Fruit fly (Drosophila melanogaster) whole organism, embryonic: ENCODE measurements around the gene CG34307.

ENCODE experiments used
- Atf-2 ChIP-seq: fragments of 200-800 bp; sonication (Bioruptor generic); optimal IDR thresholded peaks from 2 replicates; lab custom pipeline; 2016; ENCODE audit warnings: missing biosample characterization, missing genetic modification characterization
- Atf3 ChIP-seq: fragments of 200-800 bp; sonication (Bioruptor generic); optimal IDR thresholded peaks from 3 replicates; lab custom pipeline; 2016; ENCODE audit warnings: missing biosample characterization, missing genetic modification characterization
- BtbVII ChIP-seq: fragments of 200-800 bp; sonication (Bioruptor generic); optimal IDR thresholded peaks from 3 replicates; lab custom pipeline; 2017; ENCODE audit warnings: missing biosample characterization, mild to moderate bottlenecking, missing genetic modification characterization
- CG10147 ChIP-seq: fragments of 200-800 bp; sonication (Bioruptor generic); optimal IDR thresholded peaks from 2 replicates; lab custom pipeline; 2019; ENCODE audit warnings: missing biosample characterization, mild to moderate bottlenecking, missing genetic modification characterization, moderate library complexity
- CG1024 ChIP-seq: fragments of 200-800 bp; sonication (Bioruptor generic); IDR thresholded peaks from 2 replicates; pipeline ENCODE4 v1.3.6; 2022; ENCODE audit warnings: missing biosample characterization, missing genetic modification characterization
- CG10462 ChIP-seq: fragments of 200-800 bp; sonication (Bioruptor generic); optimal IDR thresholded peaks from 2 replicates; lab custom pipeline; 2016; ENCODE audit warnings: missing biosample characterization, missing genetic modification characterization
- CG10654 ChIP-seq: fragments of 200-800 bp; sonication (Bioruptor generic); optimal IDR thresholded peaks from 2 replicates; lab custom pipeline; 2016; ENCODE audit warnings: missing biosample characterization, missing genetic modification characterization
- CG11247 ChIP-seq: fragments of 200-800 bp; sonication (Bioruptor generic); IDR thresholded peaks from 2 replicates; pipeline ENCODE4 v1.3.6; 2022; ENCODE audit warnings: missing biosample characterization, missing genetic modification characterization
- CG11398 ChIP-seq: fragments of 200-800 bp; sonication (Bioruptor generic); optimal IDR thresholded peaks from 2 replicates; lab custom pipeline; 2016; ENCODE audit warnings: missing biosample characterization, missing genetic modification characterization
- CG12219 ChIP-seq: fragments of 200-800 bp; sonication (Bioruptor generic); optimal IDR thresholded peaks from 3 replicates; lab custom pipeline; 2018; ENCODE audit warnings: missing biosample characterization, mild to moderate bottlenecking, missing genetic modification characterization
- CG14014 ChIP-seq: fragments of 200-800 bp; sonication (Bioruptor generic); IDR thresholded peaks from 2 replicates; pipeline ENCODE4 v1.3.6; 2022; ENCODE audit warnings: missing biosample characterization, missing genetic modification characterization
- CG16863 ChIP-seq: fragments of 200-800 bp; sonication (Bioruptor generic); optimal IDR thresholded peaks from 3 replicates; lab custom pipeline; 2016; ENCODE audit warnings: missing biosample characterization, missing genetic modification characterization
- CG17361 ChIP-seq: fragments of 200-800 bp; sonication (Bioruptor generic); IDR thresholded peaks from 3 replicates; pipeline ENCODE4 v1.3.6; 2022; ENCODE audit warnings: missing biosample characterization, missing genetic modification characterization
- CG17385 ChIP-seq: fragments of 200-800 bp; sonication (Bioruptor generic); optimal IDR thresholded peaks from 3 replicates; lab custom pipeline; 2018; ENCODE audit warnings: missing biosample characterization, mild to moderate bottlenecking, missing genetic modification characterization
- CG17612 ChIP-seq: fragments of 200-800 bp; sonication (Bioruptor generic); IDR thresholded peaks from 2 replicates; pipeline ENCODE4 v1.3.6; 2022; ENCODE audit warnings: missing biosample characterization, missing genetic modification characterization
- CG2678 ChIP-seq: fragments of 200-800 bp; sonication (Bioruptor generic); optimal IDR thresholded peaks from 3 replicates; lab custom pipeline; 2019; ENCODE audit warnings: missing biosample characterization, mild to moderate bottlenecking, missing genetic modification characterization, moderate library complexity
- CG3838 ChIP-seq: fragments of 200-800 bp; sonication (Bioruptor generic); optimal IDR thresholded peaks from 3 replicates; lab custom pipeline; 2016; ENCODE audit warnings: missing biosample characterization, missing genetic modification characterization
- CG4328 ChIP-seq: fragments of 200-800 bp; sonication (Bioruptor generic); optimal IDR thresholded peaks from 3 replicates; lab custom pipeline; 2017; ENCODE audit warnings: missing biosample characterization, missing genetic modification reagents, missing genetic modification characterization
- CG4360 ChIP-seq: fragments of 200-800 bp; sonication (Bioruptor generic); IDR thresholded peaks from 2 replicates; pipeline ENCODE4 v1.3.6; 2022; ENCODE audit warnings: missing biosample characterization, missing genetic modification characterization
- CG4707 ChIP-seq: fragments of 200-800 bp; sonication (Bioruptor generic); optimal IDR thresholded peaks from 2 replicates; lab custom pipeline; 2018; ENCODE audit warnings: missing biosample characterization, mild to moderate bottlenecking, missing genetic modification characterization, moderate library complexity
- CG6654 ChIP-seq: fragments of 200-800 bp; sonication (Bioruptor generic); optimal IDR thresholded peaks from 2 replicates; lab custom pipeline; 2017; ENCODE audit warnings: missing biosample characterization, mild to moderate bottlenecking, missing genetic modification characterization
- CG7357 ChIP-seq: fragments of 200-800 bp; sonication (Bioruptor generic); IDR thresholded peaks from 3 replicates; pipeline ENCODE4 v1.3.6; 2022; ENCODE audit warnings: missing biosample characterization, missing genetic modification characterization
- CG7928 ChIP-seq: fragments of 200-800 bp; sonication (Bioruptor generic); optimal IDR thresholded peaks from 2 replicates; lab custom pipeline; 2017; ENCODE audit warnings: missing biosample characterization, mild to moderate bottlenecking, missing genetic modification characterization
- CG8290 ChIP-seq, 3 experiments: fragments of 200-800 bp; sonication (Bioruptor generic); optimal IDR thresholded peaks; 2 replicates each; lab custom pipeline; 2016 to 2019; ENCODE audit warnings: missing biosample characterization in 3 of 3, missing genetic modification characterization in 3 of 3, mild to moderate bottlenecking in 2 of 3, moderate library complexity in 1 of 3
- CG8388 ChIP-seq: fragments of 200-800 bp; sonication (Bioruptor generic); optimal IDR thresholded peaks from 2 replicates; lab custom pipeline; 2019; ENCODE audit warnings: missing biosample characterization, mild to moderate bottlenecking, missing genetic modification characterization, moderate library complexity
- CG8924 ChIP-seq: fragments of 200-800 bp; optimal IDR thresholded peaks from 3 replicates; lab custom pipeline; 2019; ENCODE audit warnings: missing biosample characterization, mild to moderate bottlenecking, missing genetic modification characterization, moderate library complexity
- CkIIα-i1 ChIP-seq: fragments of 200-800 bp; sonication (Bioruptor generic); IDR thresholded peaks from 2 replicates; pipeline ENCODE4 v1.3.6; 2022; ENCODE audit warnings: missing biosample characterization, missing genetic modification characterization
- Deaf1 ChIP-seq: fragments of 200-800 bp; optimal IDR thresholded peaks from 3 replicates; lab custom pipeline; 2019; ENCODE audit warnings: missing biosample characterization, mild to moderate bottlenecking, missing genetic modification characterization, moderate library complexity
- E2f1 ChIP-seq: fragments of 200-800 bp; sonication (Bioruptor generic); IDR thresholded peaks from 2 replicates; pipeline ENCODE4 v1.3.6; 2022; ENCODE audit warnings: missing biosample characterization, missing genetic modification characterization
- HmgZ ChIP-seq: fragments of 200-800 bp; sonication (Bioruptor generic); optimal IDR thresholded peaks from 2 replicates; lab custom pipeline; 2018; ENCODE audit warnings: missing biosample characterization, mild to moderate bottlenecking, missing genetic modification characterization
- Six4 ChIP-seq: fragments of 200-800 bp; sonication (Bioruptor generic); optimal IDR thresholded peaks from 2 replicates; lab custom pipeline; 2016; ENCODE audit warnings: missing biosample characterization, missing genetic modification characterization
- Tbp ChIP-seq: fragments of >200 bp; optimal IDR thresholded peaks from 2 replicates; lab custom pipeline; 2018; ENCODE audit warnings: missing biosample characterization, missing genetic modification characterization
- Xrp1 ChIP-seq: fragments of 200-800 bp; sonication (Bioruptor generic); IDR thresholded peaks from 2 replicates; pipeline ENCODE4 v1.3.6; 2022; ENCODE audit warnings: missing biosample characterization, missing genetic modification characterization
- abd-A ChIP-seq: fragments of 200-800 bp; sonication (Bioruptor generic); optimal IDR thresholded peaks from 3 replicates; lab custom pipeline; 2019; ENCODE audit warnings: missing biosample characterization, mild to moderate bottlenecking, missing genetic modification characterization, moderate library complexity
- cas ChIP-seq: fragments of 200-800 bp; sonication (Bioruptor generic); IDR thresholded peaks from 2 replicates; pipeline ENCODE4 v1.3.6; 2022; ENCODE audit warnings: missing biosample characterization, missing genetic modification characterization
- da ChIP-seq: fragments of 200-800 bp; sonication (Bioruptor generic); optimal IDR thresholded peaks from 2 replicates; lab custom pipeline; 2016; ENCODE audit warnings: missing biosample characterization, missing genetic modification characterization
- disco-r ChIP-seq: fragments of 200-800 bp; sonication (Bioruptor generic); optimal IDR thresholded peaks from 2 replicates; lab custom pipeline; 2016; ENCODE audit warnings: missing biosample characterization, missing genetic modification characterization
- en ChIP-seq: fragments of 200-800 bp; sonication (Bioruptor generic); optimal IDR thresholded peaks from 2 replicates; lab custom pipeline; 2016; ENCODE audit warnings: missing biosample characterization, missing genetic modification characterization
- hbn ChIP-seq: fragments of 200-800 bp; sonication (Bioruptor generic); IDR thresholded peaks from 2 replicates; pipeline ENCODE4 v1.3.6; 2022; ENCODE audit warnings: missing biosample characterization, missing genetic modification characterization; ENCODE audit not compliant: partially characterized antibody
- nerfin-2 ChIP-seq: fragments of 200-800 bp; sonication (Bioruptor generic); IDR thresholded peaks from 2 replicates; pipeline ENCODE4 v1.3.6; 2022; ENCODE audit warnings: missing biosample characterization, missing genetic modification characterization; ENCODE audit not compliant: partially characterized antibody
- oc ChIP-seq: fragments of 200-800 bp; sonication (Bioruptor generic); optimal IDR thresholded peaks from 2 replicates; lab custom pipeline; 2018; ENCODE audit warnings: missing biosample characterization, mild to moderate bottlenecking, missing genetic modification characterization, moderate library complexity
- prd ChIP-seq, 3 experiments: fragments of >200 bp in 2 of 3; fragments of 200-800 bp in 1 of 3; sonication (Bioruptor generic) in 1 of 3; optimal IDR thresholded peaks in 2 of 3; IDR thresholded peaks in 1 of 3; 2 replicates in 2 of 3; 3 replicates in 1 of 3; pipeline versions ENCODE4 v1.3.6 to Lab custom; 2017 to 2022; ENCODE audit warnings: missing biosample characterization in 1 of 3, missing genetic modification characterization in 1 of 3
- row ChIP-seq: fragments of 200-800 bp; sonication (Bioruptor generic); IDR thresholded peaks from 3 replicates; pipeline ENCODE4 v1.3.6; 2022; ENCODE audit warnings: missing biosample characterization, missing genetic modification characterization
- sens ChIP-seq: fragments of 200-800 bp; sonication (Bioruptor generic); peaks from one replicate; lab custom pipeline; 2016; ENCODE audit warnings: missing biosample characterization, missing genetic modification characterization
- sisA ChIP-seq: fragments of 200-800 bp; sonication (Bioruptor generic); IDR thresholded peaks from 2 replicates; pipeline ENCODE4 v1.3.6; 2022; ENCODE audit warnings: missing biosample characterization, missing genetic modification characterization
- toy ChIP-seq: fragments of 200-800 bp; sonication (Bioruptor generic); IDR thresholded peaks from 2 replicates; pipeline ENCODE4 v1.3.6; 2022; ENCODE audit warnings: missing biosample characterization, missing genetic modification characterization
- unpg ChIP-seq: fragments of 200-800 bp; sonication (Bioruptor generic); optimal IDR thresholded peaks from 3 replicates; lab custom pipeline; 2018; ENCODE audit warnings: missing biosample characterization, mild to moderate bottlenecking, missing genetic modification characterization, moderate library complexity
- yki ChIP-seq: fragments of >200 bp; optimal IDR thresholded peaks from 3 replicates; lab custom pipeline; 2018

CG34307 gene

dm6 chr3R:11850917-11851897 is 46.2 kb upstream of the CG34307 start (continued):
- TF ChIP-seq CG2678: peak; percentile 90
- TF ChIP-seq CG1024 (GFP tag; lab: Robert Waterston, UW): no peak; the same call in none of the 2 replicates
- peak; percentile 87 for TF ChIP-seq CG8924
- TF ChIP-seq hbn (GFP tag; lab: Robert Waterston, UW): no peak
- TF ChIP-seq cas (GFP tag; lab: Robert Waterston, UW): no peak
- TF ChIP-seq sisA: peak; percentile 84
- peak; percentile 64 for TF ChIP-seq CG4328
- TF ChIP-seq CG6654 (GFP tag; lab: Kevin White, UChicago): peak; percentile 78
- TF ChIP-seq CG7928: no peak
- TF ChIP-seq E2f1 (GFP tag; lab: Robert Waterston, UW): peak; percentile 12; the same call in 1 of the 2 replicates
- peak; percentile 9 for TF ChIP-seq CG3838 (GFP tag; lab: Kevin White, UChicago)
- peak; percentile 59 for TF ChIP-seq CG10462 (GFP tag; lab: Kevin White, UChicago)
- no peak for TF ChIP-seq CkIIα-i1 (GFP tag; lab: Robert Waterston, UW)
- TF ChIP-seq HmgZ: peak; percentile 4
- peak; percentile 80 for TF ChIP-seq Atf-2 (GFP tag; lab: Kevin White, UChicago)
- peak; percentile 47; the same call in 1 of the 2 replicates for TF ChIP-seq CG4360 (GFP tag; lab: Robert Waterston, UW)
- peak; percentile 98 for TF ChIP-seq sens (GFP tag; lab: Kevin White, UChicago)
- TF ChIP-seq CG14014 (GFP tag; lab: Robert Waterston, UW): no peak
- TF ChIP-seq CG10147: peak; percentile 54
- peak; percentile 91 for TF ChIP-seq CG17361 (GFP tag; lab: Robert Waterston, UW)
- TF ChIP-seq Six4: peak; percentile 62
- TF ChIP-seq BtbVII (GFP tag; lab: Kevin White, UChicago): no peak
- TF ChIP-seq CG12219 (GFP tag; lab: Kevin White, UChicago): peak; percentile 84
- TF ChIP-seq CG17385 (GFP tag; lab: Kevin White, UChicago): peak; percentile 74
- no peak for TF ChIP-seq nerfin-2 (GFP tag; lab: Robert Waterston, UW)
- TF ChIP-seq Deaf1: peak; percentile 52
- TF ChIP-seq toy (GFP tag; lab: Robert Waterston, UW): no peak
- peak; percentile 57 for TF ChIP-seq disco-r (GFP tag; lab: Kevin White, UChicago)
- TF ChIP-seq Xrp1 (GFP tag; lab: Robert Waterston, UW): peak; percentile 88
- peak; percentile 79 for TF ChIP-seq oc
- peak; percentile 66 for TF ChIP-seq CG8290 (GFP tag; optimal IDR thresholded peaks at IDR 0.05; lab: Kevin White, UChicago)
- peak in 1 of 2 experiments; percentile 26 for TF ChIP-seq CG8290 (tag; optimal IDR thresholded peaks at IDR 0.05; lab: Kevin White, UChicago)
- no peak for TF ChIP-seq CG17612
- no peak for TF ChIP-seq CG11247
- TF ChIP-seq CG4707 (GFP tag; lab: Kevin White, UChicago): peak; percentile 71
- TF ChIP-seq da: no peak
- peak; percentile 73 for TF ChIP-seq CG11398 (GFP tag; lab: Kevin White, UChicago)
- peak; percentile 80 for TF ChIP-seq CG16863 (GFP tag; lab: Kevin White, UChicago)
- TF ChIP-seq prd (optimal IDR thresholded peaks at IDR 0.05; lab: Kevin White, UChicago): no peak
- TF ChIP-seq prd (GFP tag; IDR thresholded peaks at IDR 0.05; lab: Robert Waterston, UW): peak; percentile 80; the same call in 2 of the 3 replicates
- TF ChIP-seq CG8388 (GFP tag; lab: Kevin White, UChicago): peak; percentile 91
- peak; percentile 56; the same call in 2 of the 3 replicates for TF ChIP-seq CG7357 (GFP tag; lab: Robert Waterston, UW)
- TF ChIP-seq CG10654 (GFP tag; lab: Kevin White, UChicago): peak; percentile 62
- peak; percentile 25 for TF ChIP-seq abd-A
- TF ChIP-seq yki: no peak
- TF ChIP-seq Atf3: peak; percentile 80
- TF ChIP-seq en: peak; percentile 67
- TF ChIP-seq unpg (GFP tag; lab: Kevin White, UChicago): peak; percentile 85
- peak; percentile 71 for TF ChIP-seq row
- no peak for TF ChIP-seq Tbp (GFP tag; lab: Kevin White, UChicago)
